Worm (Caenorhabditis elegans) whole organism, L1 larva: ENCODE data around the gene Y37E11B.6.
"Not testable (repeated sequence)": the region's sequence is repeated elsewhere in the genome, so short reads cannot be mapped to it uniquely, and the experiment has no call there.

Source experiments
- F16B12.6 ChIP-seq: fragments of 150-350 bp; optimal IDR thresholded peaks from 2 replicates; lab custom pipeline; 2014; ENCODE audit warnings: missing biosample characterization, missing genetic modification characterization
- ama-1 ChIP-seq: fragments of 150-350 bp; optimal IDR thresholded peaks from 2 replicates; lab custom pipeline; 2014
- ceh-82 ChIP-seq, 3 experiments: fragments of 150-350 bp in 1 of 3; sonication (generic microtip) in 2 of 3; optimal IDR thresholded peaks; 2 replicates each; lab custom pipeline; 2014 to 2017; ENCODE audit warnings: missing biosample characterization in 3 of 3, missing genetic modification characterization in 3 of 3
- jun-1 ChIP-seq: fragments of 150-350 bp; optimal IDR thresholded peaks from 2 replicates; lab custom pipeline; 2014; ENCODE audit warnings: missing biosample characterization, missing genetic modification reagents, missing genetic modification characterization
- lin-39 ChIP-seq: fragments of 150-350 bp; optimal IDR thresholded peaks from 2 replicates; lab custom pipeline; 2014; ENCODE audit warnings: missing biosample characterization, missing genetic modification reagents, missing genetic modification characterization
- nhr-47 ChIP-seq: sonication (generic microtip); optimal IDR thresholded peaks from 2 replicates; lab custom pipeline; 2016; ENCODE audit warnings: mild to moderate bottlenecking, missing genetic modification characterization, moderate library complexity, missing compliant biosample characterization
- nhr-71 ChIP-seq: sonication (generic microtip); optimal IDR thresholded peaks from 2 replicates; lab custom pipeline; 2016; ENCODE audit warnings: mild to moderate bottlenecking, missing genetic modification characterization, moderate library complexity, missing compliant biosample characterization
- unc-86 ChIP-seq: sonication (generic microtip); optimal IDR thresholded peaks from 2 replicates; lab custom pipeline; 2016; ENCODE audit warnings: missing genetic modification characterization, missing compliant biosample characterization

ce11 chrIV:3582806-3583205, 16.3 kb downstream of the Y37E11B.6 start, which contains the start of gene blos-7:
- not testable (repeated sequence) for TF ChIP-seq ceh-82 (tag; optimal IDR thresholded peaks at IDR 0.05; lab: Kevin White, UChicago); nhr-71 (tag; lab: Kevin White, UChicago); F16B12.6 (tag; lab: Kevin White, UChicago); jun-1 (tag; lab: Kevin White, UChicago); ama-1 (lab: Kevin White, UChicago); unc-86 (tag; lab: Kevin White, UChicago); lin-39 (tag; lab: Kevin White, UChicago); nhr-47 (tag; lab: Kevin White, UChicago)
